Fruit fly (Drosophila melanogaster): ENCODE data around the gene poe.

dm6 chr2L:8088025-8088789 is 16.8 kb upstream of the poe start:
- TF ChIP-seq CG31224 (GFP tag; IDR thresholded peaks at IDR 0.05) (0 out of 2 replicates have a peak, but pooled peaks have one; percentile 5), Rx (GFP tag; IDR thresholded peaks at IDR 0.05) (no peak), CG13287 (GFP tag; IDR thresholded peaks at IDR 0.05; ENCODE audit: partially characterized antibody) (peak; percentile 45), CG14014 (GFP tag; IDR thresholded peaks at IDR 0.05) (no peak)
